Worm (Caenorhabditis elegans) whole organism, early embryonic: Measurements from ENCODE around the gene cysl-2.

Experiments used
- F13C5.2 ChIP-seq: sonication (generic microtip); optimal IDR thresholded peaks from 2 replicates; lab custom pipeline; 2017; ENCODE audit warnings: mild to moderate bottlenecking, missing genetic modification characterization, inconsistent platforms, missing compliant biosample characterization
- ama-1 ChIP-seq: fragments of 150-350 bp; optimal IDR thresholded peaks from 2 replicates; lab custom pipeline; 2014
- hnd-1 ChIP-seq: sonication (generic microtip); optimal IDR thresholded peaks from 2 replicates; lab custom pipeline; 2016; ENCODE audit warnings: missing genetic modification characterization, missing compliant biosample characterization
- tbx-11 ChIP-seq: fragments of 200-800 bp; sonication (Bioruptor generic); IDR thresholded peaks from 2 replicates; pipeline ENCODE4 v1.3.6; 2022; ENCODE audit warnings: missing genetic modification characterization, missing compliant biosample characterization

DNA sequence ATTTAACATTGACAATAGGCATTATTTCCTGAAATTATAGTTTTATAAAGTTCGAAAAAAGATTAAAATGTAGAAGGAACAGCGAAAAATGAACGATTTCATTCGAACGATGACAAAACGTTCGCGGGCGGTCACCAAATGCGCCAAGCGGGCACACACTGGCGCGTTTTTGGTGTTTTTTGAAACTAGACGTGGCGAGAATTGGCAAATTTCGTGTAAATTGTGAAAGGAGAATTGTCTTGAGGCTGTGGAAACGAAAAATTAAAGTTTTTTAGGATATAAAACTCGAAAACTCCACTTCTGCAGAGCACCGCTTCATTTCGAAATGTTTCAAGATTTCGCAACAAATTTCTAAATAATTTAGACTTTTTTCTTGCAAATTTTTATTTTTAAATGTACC is 5.6 kb downstream of the cysl-2 start, which contains the start of gene usp-14:
- TF ChIP-seq ama-1 (lab: Kevin White, UChicago) (no peak), hnd-1 (tag; lab: Kevin White, UChicago) (no peak), tbx-11 (GFP tag; lab: Robert Waterston, UW) (no peak), F13C5.2 (tag; lab: Kevin White, UChicago) (no peak)
